Fruit fly (Drosophila melanogaster) whole organism, adult: ENCODE data around the gene Ctps.

Source experiments
- CG12768 ChIP-seq: fragments of 200-800 bp; sonication (Bioruptor generic); optimal IDR thresholded peaks from 2 replicates; lab custom pipeline; 2017; ENCODE audit warnings: missing biosample characterization, missing genetic modification characterization, mild to moderate bottlenecking, moderate library complexity, missing genetic modification reagents
- CG14711 ChIP-seq: fragments of 200-800 bp; sonication (Bioruptor generic); optimal IDR thresholded peaks from 2 replicates; lab custom pipeline; 2018; ENCODE audit warnings: missing biosample characterization, mild to moderate bottlenecking, missing genetic modification characterization, moderate library complexity
- CG33017 ChIP-seq: fragments of 200-800 bp; sonication (Bioruptor generic); optimal IDR thresholded peaks from 2 replicates; lab custom pipeline; 2018; ENCODE audit warnings: missing biosample characterization, mild to moderate bottlenecking, missing genetic modification characterization, moderate library complexity
- CG5204 ChIP-seq: fragments of 200-800 bp; sonication (Bioruptor generic); optimal IDR thresholded peaks from 2 replicates; lab custom pipeline; 2016; ENCODE audit warnings: missing biosample characterization, missing genetic modification characterization
- CG7101 ChIP-seq: fragments of 200-800 bp; sonication (Bioruptor generic); optimal IDR thresholded peaks from 2 replicates; lab custom pipeline; 2018; ENCODE audit warnings: missing biosample characterization, mild to moderate bottlenecking, missing genetic modification characterization, moderate library complexity
- Mnt ChIP-seq: fragments of 200-800 bp; sonication (Bioruptor generic); optimal IDR thresholded peaks from 2 replicates; lab custom pipeline; 2016; ENCODE audit warnings: missing biosample characterization, mild to moderate bottlenecking, missing genetic modification characterization
- cic ChIP-seq: fragments of 200-800 bp; sonication (Bioruptor generic); optimal IDR thresholded peaks from 2 replicates; lab custom pipeline; 2017; ENCODE audit warnings: missing biosample characterization, mild to moderate bottlenecking, missing genetic modification characterization, moderate library complexity
- kay ChIP-seq: fragments of 200-800 bp; sonication (Bioruptor generic); peaks from one replicate; lab custom pipeline; 2016; ENCODE audit warnings: missing biosample characterization, missing genetic modification characterization, borderline replicate concordance
- ovo ChIP-seq: fragments of 200-800 bp; sonication (Bioruptor generic); optimal IDR thresholded peaks from 2 replicates; lab custom pipeline; 2016; ENCODE audit warnings: missing biosample characterization, missing genetic modification characterization
- toe ChIP-seq: fragments of 200-800 bp; sonication (Bioruptor generic); optimal IDR thresholded peaks from 2 replicates; lab custom pipeline; 2016; ENCODE audit warnings: missing biosample characterization, missing genetic modification characterization

DNA sequence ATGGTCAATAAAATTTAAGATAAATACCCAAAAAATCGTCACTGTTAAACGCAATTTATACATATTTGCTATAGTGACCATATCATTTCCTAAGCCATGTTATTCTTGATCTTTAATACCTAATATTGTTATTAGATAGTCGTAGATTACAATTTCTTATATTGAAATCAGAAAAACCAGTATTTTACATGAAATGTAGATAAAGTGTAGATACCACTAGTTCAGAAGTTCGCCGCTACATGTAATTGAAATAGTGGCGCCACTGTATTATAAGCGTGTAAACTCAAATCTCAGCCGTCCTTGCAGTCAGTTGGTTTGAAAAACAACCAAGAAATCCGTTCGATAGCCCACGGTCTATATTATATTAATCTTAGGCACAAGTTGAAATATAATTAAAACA lies 49.6 kb upstream of the Ctps start:
- no peak for TF ChIP-seq CG12768 (GFP tag; lab: Kevin White, UChicago)
- no peak for TF ChIP-seq CG5204 (GFP tag; lab: Kevin White, UChicago)
- TF ChIP-seq kay (GFP tag; lab: Kevin White, UChicago), result no peak
- no peak for TF ChIP-seq CG14711 (tag; lab: Kevin White, UChicago)
- TF ChIP-seq Mnt (GFP tag; lab: Kevin White, UChicago), result no peak
- no peak for TF ChIP-seq ovo (GFP tag; lab: Kevin White, UChicago)
- TF ChIP-seq CG33017 (tag; lab: Kevin White, UChicago), result no peak
- TF ChIP-seq CG7101 (tag; lab: Kevin White, UChicago), result no peak
- TF ChIP-seq cic (GFP tag; lab: Kevin White, UChicago), result no peak
- TF ChIP-seq toe (GFP tag; lab: Kevin White, UChicago), result no peak
